Worm (Caenorhabditis elegans) whole organism, L3 larva: ENCODE measurements around the gene Y48E1B.3.

Experiments used
- elt-1 ChIP-seq: fragments of 150-350 bp; optimal IDR thresholded peaks from 2 replicates; lab custom pipeline; 2014; ENCODE audit warnings: missing biosample characterization, missing genetic modification characterization
- fos-1 ChIP-seq: fragments of 150-350 bp; optimal IDR thresholded peaks from 2 replicates; lab custom pipeline; 2014; ENCODE audit warnings: missing biosample characterization, missing genetic modification characterization
- hmg-11 ChIP-seq: sonication (generic microtip); optimal IDR thresholded peaks from 2 replicates; lab custom pipeline; 2016; ENCODE audit warnings: missing genetic modification characterization, missing compliant biosample characterization
- lin-39 ChIP-seq: fragments of 150-350 bp; optimal IDR thresholded peaks from 2 replicates; lab custom pipeline; 2018; ENCODE audit warnings: missing biosample characterization, missing genetic modification reagents, missing genetic modification characterization
- mdl-1 ChIP-seq: fragments of 150-350 bp; optimal IDR thresholded peaks from 2 replicates; lab custom pipeline; 2014; ENCODE audit warnings: missing biosample characterization, missing genetic modification characterization
- nhr-23 ChIP-seq: fragments of 150-350 bp; optimal IDR thresholded peaks from 2 replicates; lab custom pipeline; 2014; ENCODE audit warnings: missing biosample characterization, missing genetic modification reagents, missing genetic modification characterization
- nhr-77 ChIP-seq: fragments of 150-350 bp; optimal IDR thresholded peaks from 2 replicates; lab custom pipeline; 2014; ENCODE audit warnings: missing biosample characterization, missing genetic modification characterization
- pqm-1 ChIP-seq: fragments of 150-350 bp; optimal IDR thresholded peaks from 2 replicates; lab custom pipeline; 2017; ENCODE audit warnings: missing biosample characterization, missing genetic modification characterization, inconsistent platforms
- sea-2 ChIP-seq: fragments of 150-350 bp; sonication (generic microtip); optimal IDR thresholded peaks from 4 replicates; lab custom pipeline; 2014; ENCODE audit warnings: missing biosample characterization, missing genetic modification reagents, missing genetic modification characterization
- snpc-4 ChIP-seq: fragments of 150-350 bp; optimal IDR thresholded peaks from 2 replicates; lab custom pipeline; 2014; ENCODE audit warnings: missing biosample characterization, missing genetic modification characterization
- ztf-11 ChIP-seq: fragments of 150-350 bp; optimal IDR thresholded peaks from 2 replicates; lab custom pipeline; 2014; ENCODE audit warnings: missing biosample characterization, missing genetic modification characterization

- no peak for TF ChIP-seq lin-39
- TF ChIP-seq nhr-77: no peak
- no peak for TF ChIP-seq fos-1 (tag; lab: Kevin White, UChicago)
- no peak for TF ChIP-seq hmg-11 (tag; lab: Kevin White, UChicago)
- TF ChIP-seq sea-2 (GFP tag; lab: Kevin White, UChicago): no peak
- no peak for TF ChIP-seq elt-1 (tag; lab: Kevin White, UChicago)
- TF ChIP-seq pqm-1 (tag; lab: Kevin White, UChicago): no peak
- no peak for TF ChIP-seq snpc-4 (tag; lab: Kevin White, UChicago)
- TF ChIP-seq mdl-1 (tag; lab: Kevin White, UChicago): no peak
- TF ChIP-seq nhr-23 (tag; lab: Kevin White, UChicago): no peak
- TF ChIP-seq ztf-11 (tag; lab: Kevin White, UChicago): no peak
These were observed 64.1 kb downstream of the Y48E1B.3 start, which contains the start of gene F54F11.1 for ce11 chrII:13503653-13504052.
